Fruit fly (Drosophila melanogaster) whole organism, adult: Measurements from ENCODE around the gene toc.

ENCODE experiments used
- CG14711 ChIP-seq: fragments of 200-800 bp; sonication (Bioruptor generic); optimal IDR thresholded peaks from 2 replicates; lab custom pipeline; 2018; ENCODE audit warnings: missing biosample characterization, mild to moderate bottlenecking, missing genetic modification characterization, moderate library complexity
- CG1620 ChIP-seq: fragments of 200-800 bp; sonication (Bioruptor generic); optimal IDR thresholded peaks from 2 replicates; lab custom pipeline; 2016; ENCODE audit warnings: missing biosample characterization, missing genetic modification characterization
- CG5204 ChIP-seq: fragments of 200-800 bp; sonication (Bioruptor generic); optimal IDR thresholded peaks from 2 replicates; lab custom pipeline; 2016; ENCODE audit warnings: missing biosample characterization, missing genetic modification characterization
- CG7101 ChIP-seq: fragments of 200-800 bp; sonication (Bioruptor generic); optimal IDR thresholded peaks from 2 replicates; lab custom pipeline; 2018; ENCODE audit warnings: missing biosample characterization, mild to moderate bottlenecking, missing genetic modification characterization, moderate library complexity
- bab1 ChIP-seq: fragments of 200-800 bp; sonication (Bioruptor generic); optimal IDR thresholded peaks from 3 replicates; lab custom pipeline; 2019; ENCODE audit warnings: missing biosample characterization, mild to moderate bottlenecking, missing genetic modification characterization, moderate library complexity
- cic ChIP-seq: fragments of 200-800 bp; sonication (Bioruptor generic); optimal IDR thresholded peaks from 2 replicates; lab custom pipeline; 2017; ENCODE audit warnings: missing biosample characterization, mild to moderate bottlenecking, missing genetic modification characterization, moderate library complexity
- kay ChIP-seq: fragments of 200-800 bp; sonication (Bioruptor generic); peaks from one replicate; lab custom pipeline; 2016; ENCODE audit warnings: missing biosample characterization, missing genetic modification characterization, borderline replicate concordance
- pad ChIP-seq: fragments of 200-800 bp; sonication (Bioruptor generic); optimal IDR thresholded peaks from 3 replicates; lab custom pipeline; 2017; ENCODE audit warnings: missing biosample characterization, missing genetic modification characterization, mild to moderate bottlenecking, moderate library complexity, missing genetic modification reagents

DNA sequence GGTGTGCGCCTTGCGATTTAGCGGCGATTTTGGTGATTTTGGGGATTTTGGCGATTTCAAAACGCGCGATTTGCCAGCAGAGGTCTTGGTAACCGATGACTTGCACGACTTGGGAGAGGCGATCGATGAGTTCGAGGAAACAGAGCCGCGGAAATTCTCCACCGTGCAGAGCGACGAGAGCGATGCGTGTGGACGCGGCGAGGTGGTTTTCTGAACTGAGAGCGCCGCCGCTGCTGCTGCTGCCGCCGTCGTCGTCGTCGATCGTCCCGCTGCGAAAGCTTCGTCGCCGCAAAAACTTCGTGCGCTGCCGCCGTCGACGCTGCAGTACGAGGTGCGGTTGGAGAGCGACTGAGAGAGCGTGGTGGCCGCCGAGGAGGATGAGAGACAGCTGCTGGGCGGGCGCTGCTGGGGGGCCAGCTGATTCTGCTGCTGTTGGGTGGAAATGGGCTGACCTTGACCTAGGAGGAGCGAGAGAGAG lies 20.0 kb downstream of the toc start:
- no peak for TF ChIP-seq pad
- TF ChIP-seq CG7101 (tag; lab: Kevin White, UChicago): no peak
- TF ChIP-seq cic (GFP tag; lab: Kevin White, UChicago): no peak
- TF ChIP-seq bab1 (GFP tag; lab: Kevin White, UChicago): no peak
- TF ChIP-seq kay (GFP tag; lab: Kevin White, UChicago): no peak
- no peak for TF ChIP-seq CG14711 (tag; lab: Kevin White, UChicago)
- TF ChIP-seq CG1620 (GFP tag; lab: Kevin White, UChicago): no peak
- TF ChIP-seq CG5204 (GFP tag; lab: Kevin White, UChicago): no peak
